Fruit fly (Drosophila melanogaster) whole organism, prepupa: ENCODE measurements around the gene Xrcc2.

Experiments used
- CG10631 ChIP-seq: fragments of 200-800 bp; sonication (Bioruptor generic); optimal IDR thresholded peaks from 2 replicates; lab custom pipeline; 2016; ENCODE audit warnings: missing biosample characterization, missing genetic modification characterization
- CG10669 ChIP-seq: fragments of 200-800 bp; sonication (Bioruptor generic); optimal IDR thresholded peaks from 3 replicates; lab custom pipeline; 2018; ENCODE audit warnings: missing biosample characterization, mild to moderate bottlenecking, missing genetic modification characterization, moderate library complexity
- CG11294 ChIP-seq: fragments of 200-800 bp; sonication (Bioruptor generic); IDR thresholded peaks from 2 replicates; pipeline ENCODE4 v1.3.6; 2022; ENCODE audit warnings: missing biosample characterization, missing genetic modification characterization
- CG11762 ChIP-seq: fragments of 200-800 bp; sonication (Bioruptor generic); optimal IDR thresholded peaks from 3 replicates; lab custom pipeline; 2016; ENCODE audit warnings: missing biosample characterization, missing genetic modification characterization; ENCODE audit not compliant: insufficient read depth
- CG15336 ChIP-seq: fragments of 200-800 bp; sonication (Bioruptor generic); IDR thresholded peaks from 2 replicates; pipeline ENCODE4 v1.3.6; 2022; ENCODE audit warnings: missing biosample characterization, missing genetic modification characterization
- CG3032 ChIP-seq: fragments of 200-800 bp; optimal IDR thresholded peaks from 2 replicates; lab custom pipeline; 2019; ENCODE audit warnings: missing biosample characterization, mild to moderate bottlenecking, missing genetic modification characterization, moderate library complexity
- CG31627 ChIP-seq: fragments of 200-800 bp; sonication (Bioruptor generic); optimal IDR thresholded peaks from 3 replicates; lab custom pipeline; 2016; ENCODE audit warnings: missing biosample characterization, missing genetic modification characterization
- CG32006 ChIP-seq: fragments of 200-800 bp; sonication (Bioruptor generic); optimal IDR thresholded peaks from 3 replicates; lab custom pipeline; 2017; ENCODE audit warnings: missing biosample characterization, mild to moderate bottlenecking, missing genetic modification characterization
- CG34406 ChIP-seq: fragments of 200-800 bp; sonication (Bioruptor generic); optimal IDR thresholded peaks from 3 replicates; lab custom pipeline; 2016; ENCODE audit warnings: missing biosample characterization, missing genetic modification characterization
- CG3919 ChIP-seq: fragments of 200-800 bp; sonication (Bioruptor generic); optimal IDR thresholded peaks from 3 replicates; lab custom pipeline; 2016; ENCODE audit warnings: missing biosample characterization, missing genetic modification characterization
- CG6163 ChIP-seq: fragments of 200-800 bp; sonication (Bioruptor generic); IDR thresholded peaks from 3 replicates; pipeline ENCODE4 v1.3.6; 2022; ENCODE audit warnings: missing biosample characterization, missing genetic modification characterization
- CG6792 ChIP-seq: fragments of 200-800 bp; sonication (Bioruptor generic); optimal IDR thresholded peaks from 3 replicates; lab custom pipeline; 2016; ENCODE audit warnings: missing biosample characterization, missing genetic modification characterization
- CG6808 ChIP-seq: fragments of 200-800 bp; sonication (Bioruptor generic); optimal IDR thresholded peaks from 3 replicates; lab custom pipeline; 2017; ENCODE audit warnings: missing biosample characterization, missing genetic modification characterization, mild to moderate bottlenecking, moderate library complexity, missing genetic modification reagents
- CG6854 ChIP-seq: fragments of 200-800 bp; sonication (Bioruptor generic); optimal IDR thresholded peaks from 2 replicates; lab custom pipeline; 2017; ENCODE audit warnings: missing biosample characterization, mild to moderate bottlenecking, missing genetic modification characterization
- CG7368 ChIP-seq: fragments of 200-800 bp; sonication (Bioruptor generic); optimal IDR thresholded peaks from 3 replicates; lab custom pipeline; 2016; ENCODE audit warnings: missing biosample characterization, missing genetic modification characterization
- CG8119 ChIP-seq: fragments of 200-800 bp; sonication (Bioruptor generic); IDR thresholded peaks from 3 replicates; pipeline ENCODE4 v1.3.6; 2022; ENCODE audit warnings: missing biosample characterization, missing genetic modification characterization
- CG8632 ChIP-seq: fragments of 200-800 bp; sonication (Bioruptor generic); optimal IDR thresholded peaks from 3 replicates; lab custom pipeline; 2016; ENCODE audit warnings: missing biosample characterization, missing genetic modification characterization
- CG9139 ChIP-seq: fragments of 200-800 bp; sonication (Bioruptor generic); optimal IDR thresholded peaks from 3 replicates; lab custom pipeline; 2017; ENCODE audit warnings: missing biosample characterization, mild to moderate bottlenecking, missing genetic modification characterization
- Eip75B ChIP-seq: fragments of 200-800 bp; sonication (Bioruptor generic); optimal IDR thresholded peaks from 3 replicates; lab custom pipeline; 2016; ENCODE audit warnings: missing biosample characterization, missing genetic modification characterization
- Eip78C ChIP-seq: fragments of 200-800 bp; sonication (Bioruptor generic); peaks from one replicate; lab custom pipeline; 2016; ENCODE audit warnings: missing biosample characterization, missing genetic modification characterization
- Eip93F ChIP-seq: fragments of 200-800 bp; sonication (Bioruptor generic); optimal IDR thresholded peaks from 2 replicates; lab custom pipeline; 2016; ENCODE audit warnings: missing biosample characterization, mild to moderate bottlenecking, missing genetic modification characterization
- Ets21C ChIP-seq: fragments of 200-800 bp; sonication (Bioruptor generic); optimal IDR thresholded peaks from 3 replicates; lab custom pipeline; 2016; ENCODE audit warnings: missing biosample characterization, missing genetic modification characterization
- Ets96B ChIP-seq: fragments of 200-800 bp; optimal IDR thresholded peaks from 2 replicates; lab custom pipeline; 2019; ENCODE audit warnings: missing biosample characterization, mild to moderate bottlenecking, missing genetic modification characterization, moderate library complexity
- Gug ChIP-seq: fragments of 200-800 bp; sonication (Bioruptor generic); IDR thresholded peaks from 2 replicates; pipeline ENCODE4 v1.3.6; 2022; ENCODE audit warnings: missing biosample characterization, missing genetic modification characterization
- Hr38 ChIP-seq: sonication (Bioruptor generic); optimal IDR thresholded peaks from 2 replicates; lab custom pipeline; 2016; ENCODE audit warnings: missing biosample characterization, missing genetic modification characterization
- Hr4 ChIP-seq: fragments of 200-800 bp; sonication (Bioruptor generic); optimal IDR thresholded peaks from 3 replicates; lab custom pipeline; 2016; ENCODE audit warnings: missing biosample characterization, missing genetic modification characterization
- Lpt ChIP-seq: fragments of 200-800 bp; sonication (Bioruptor generic); optimal IDR thresholded peaks from 3 replicates; lab custom pipeline; 2016; ENCODE audit warnings: missing biosample characterization, missing genetic modification characterization
- OdsH ChIP-seq: fragments of 200-800 bp; sonication (Bioruptor generic); optimal IDR thresholded peaks from 3 replicates; lab custom pipeline; 2016; ENCODE audit warnings: missing biosample characterization, missing genetic modification characterization
- Smox ChIP-seq: fragments of 200-800 bp; sonication (Bioruptor generic); optimal IDR thresholded peaks from 3 replicates; lab custom pipeline; 2016; ENCODE audit warnings: missing biosample characterization, missing genetic modification characterization
- Sox14 ChIP-seq: fragments of 200-800 bp; sonication (Bioruptor generic); optimal IDR thresholded peaks from 3 replicates; lab custom pipeline; 2016; ENCODE audit warnings: missing biosample characterization, missing genetic modification characterization
- Sox15 ChIP-seq: fragments of 200-800 bp; sonication (Bioruptor generic); optimal IDR thresholded peaks from 3 replicates; lab custom pipeline; 2016; ENCODE audit warnings: missing biosample characterization, missing genetic modification characterization
- achi ChIP-seq: fragments of 200-800 bp; sonication (Bioruptor generic); optimal IDR thresholded peaks from 3 replicates; lab custom pipeline; 2016; ENCODE audit warnings: missing biosample characterization, missing genetic modification characterization
- dac ChIP-seq: fragments of 200-800 bp; sonication (Bioruptor generic); optimal IDR thresholded peaks from 2 replicates; lab custom pipeline; 2017; ENCODE audit warnings: missing biosample characterization, mild to moderate bottlenecking, missing genetic modification characterization
- dsx ChIP-seq: fragments of 200-800 bp; optimal IDR thresholded peaks from 3 replicates; lab custom pipeline; 2019; ENCODE audit warnings: missing biosample characterization, mild to moderate bottlenecking, missing genetic modification characterization, moderate library complexity; ENCODE audit not compliant: poor library complexity, severe bottlenecking
- eg ChIP-seq: fragments of 200-800 bp; sonication (Bioruptor generic); IDR thresholded peaks from 3 replicates; pipeline ENCODE4 v1.3.6; 2022; ENCODE audit warnings: missing biosample characterization, missing genetic modification characterization
- esn ChIP-seq: fragments of 200-800 bp; sonication (Bioruptor generic); optimal IDR thresholded peaks from 2 replicates; lab custom pipeline; 2016; ENCODE audit warnings: missing biosample characterization, mild to moderate bottlenecking, missing genetic modification characterization, moderate library complexity
- lz ChIP-seq: fragments of 200-800 bp; sonication (Bioruptor generic); optimal IDR thresholded peaks from 3 replicates; lab custom pipeline; 2016; ENCODE audit warnings: missing biosample characterization, missing genetic modification characterization
- net ChIP-seq: fragments of 200-800 bp; sonication (Bioruptor generic); optimal IDR thresholded peaks from 3 replicates; lab custom pipeline; 2016; ENCODE audit warnings: missing biosample characterization, missing genetic modification characterization
- pdm3 ChIP-seq: fragments of 200-800 bp; sonication (Bioruptor generic); optimal IDR thresholded peaks from 3 replicates; lab custom pipeline; 2016; ENCODE audit warnings: missing biosample characterization, missing genetic modification characterization
- salr ChIP-seq, 2 experiments: fragments of 200-800 bp; sonication (Bioruptor generic); optimal IDR thresholded peaks; 3 replicates each; lab custom pipeline; 2016 to 2018; ENCODE audit warnings: missing biosample characterization in 2 of 2, missing genetic modification characterization in 2 of 2, mild to moderate bottlenecking in 1 of 2
- spab ChIP-seq: fragments of 200-800 bp; sonication (Bioruptor generic); optimal IDR thresholded peaks from 2 replicates; lab custom pipeline; 2017; ENCODE audit warnings: missing biosample characterization, mild to moderate bottlenecking, missing genetic modification characterization, missing genetic modification reagents
- ss ChIP-seq, 2 experiments: fragments of 200-800 bp; sonication (Bioruptor generic); optimal IDR thresholded peaks; 2 replicates in 1 of 2; 3 replicates in 1 of 2; lab custom pipeline; 2017 to 2018; ENCODE audit warnings: mild to moderate bottlenecking in 2 of 2, missing biosample characterization in 2 of 2, missing genetic modification characterization in 2 of 2, moderate library complexity in 1 of 2
- svp ChIP-seq: fragments of 200-800 bp; sonication (Bioruptor generic); peaks from one replicate; lab custom pipeline; 2016; ENCODE audit warnings: missing biosample characterization, missing genetic modification characterization
- topi ChIP-seq: fragments of 200-800 bp; sonication (Bioruptor generic); optimal IDR thresholded peaks from 3 replicates; lab custom pipeline; 2016; ENCODE audit warnings: missing biosample characterization, missing genetic modification characterization
- vri ChIP-seq: fragments of 200-800 bp; sonication (Bioruptor generic); optimal IDR thresholded peaks from 3 replicates; lab custom pipeline; 2016; ENCODE audit warnings: missing biosample characterization, mild to moderate bottlenecking, missing genetic modification characterization

The Xrcc2 gene

DNA sequence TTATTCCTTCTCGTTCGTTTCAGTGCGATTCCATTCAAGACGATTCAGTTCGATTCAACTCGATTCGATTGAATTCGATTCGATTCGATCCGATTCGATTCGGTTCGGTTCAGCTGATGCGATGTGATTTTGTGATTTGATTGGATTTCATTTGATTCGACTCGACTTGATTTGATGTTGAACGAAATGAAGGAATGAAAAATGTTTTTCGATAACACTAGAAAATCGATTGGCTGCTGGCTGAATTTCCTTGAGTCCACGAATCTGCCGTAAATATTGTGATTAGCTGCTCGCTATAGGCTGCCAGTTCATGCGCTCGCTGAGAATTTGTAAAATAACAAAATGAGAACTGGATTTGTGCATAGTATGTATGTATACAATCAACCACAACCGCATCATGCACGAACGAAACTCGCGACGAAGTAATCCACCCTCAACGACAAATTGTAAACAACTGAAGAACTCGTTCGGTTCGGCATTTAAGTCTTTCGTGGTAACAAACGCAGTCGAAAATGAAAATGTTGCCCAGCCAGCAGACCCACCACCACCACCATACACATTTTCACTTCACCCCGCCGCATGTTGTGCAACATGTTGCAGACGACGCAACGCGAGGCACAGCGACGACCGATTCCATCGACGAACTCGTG, 5.1 kb downstream of the Xrcc2 start, which contains the start of gene Wnt5:
Gene Wnt5, minus strand, starts transcription at position 458 of the 650 bp plus-strand sequence.
- TF ChIP-seq dsx (GFP tag; lab: Kevin White, UChicago) = peak; percentile 42
- TF ChIP-seq CG8119 (GFP tag; lab: Robert Waterston, UW) = peak; percentile 43; the same call in 1 of the 3 replicates
- TF ChIP-seq ss (GFP tag; optimal IDR thresholded peaks at IDR 0.05; lab: Kevin White, UChicago) = peak in 1 of 2 experiments; percentile 51
- TF ChIP-seq CG32006 (GFP tag; lab: Kevin White, UChicago) = no peak
- no peak for TF ChIP-seq Ets21C (GFP tag; lab: Kevin White, UChicago)
- TF ChIP-seq Lpt = peak; percentile 23
- peak; percentile 57 for TF ChIP-seq Eip78C (GFP tag; lab: Kevin White, UChicago)
- TF ChIP-seq CG6854 (GFP tag; lab: Kevin White, UChicago) = peak; percentile 11
- TF ChIP-seq CG6808 (GFP tag; lab: Kevin White, UChicago) = no peak

DNA sequence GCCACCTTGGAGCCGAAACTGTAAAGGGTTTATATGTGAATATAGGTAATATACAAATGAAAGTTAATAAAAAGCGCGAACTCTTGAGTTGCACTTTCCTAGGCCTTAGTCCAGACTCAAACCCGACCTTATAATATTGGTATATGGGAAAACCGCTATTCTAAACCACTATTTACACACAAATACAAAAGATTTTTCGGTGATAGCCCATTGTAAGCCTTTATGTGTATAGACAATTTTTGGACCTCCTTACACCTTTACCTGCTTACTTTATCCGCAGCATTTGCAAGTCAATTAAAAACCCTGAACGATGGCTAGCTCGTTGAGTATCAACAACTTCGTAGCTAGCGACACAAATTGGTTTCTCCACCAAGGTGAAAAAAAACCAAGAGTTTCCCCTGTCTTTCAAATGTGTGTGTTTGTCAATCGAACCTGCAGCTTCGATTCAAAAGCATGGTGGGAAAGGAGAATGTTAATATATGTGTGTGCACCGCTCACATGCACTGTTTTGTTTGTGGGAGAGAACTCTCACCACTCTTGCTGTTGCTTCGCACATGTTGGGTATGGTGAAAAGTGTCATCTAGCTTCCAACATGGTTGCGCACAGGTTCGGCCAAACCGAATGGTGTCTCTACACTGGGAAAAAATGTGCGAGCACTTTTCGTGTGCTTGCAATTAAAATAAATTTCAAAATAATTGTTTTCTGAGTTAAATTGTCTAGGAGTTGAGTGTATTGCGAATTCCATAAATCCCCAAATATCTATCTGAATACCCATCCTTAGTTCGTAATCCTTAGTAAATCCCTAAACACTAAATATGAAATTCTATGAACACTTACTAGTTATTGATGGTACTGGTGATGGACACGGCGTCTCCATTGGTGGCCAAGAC, 7.0 kb downstream of the Xrcc2 start:
- TF ChIP-seq Ets21C (GFP tag; lab: Kevin White, UChicago) (peak; percentile 42), topi (GFP tag; lab: Kevin White, UChicago) (peak; percentile 80), esn (peak; percentile 72), CG6854 (GFP tag; lab: Kevin White, UChicago) (no peak), CG31627 (GFP tag; lab: Kevin White, UChicago) (peak; percentile 55), CG11762 (peak; percentile 67), dac (GFP tag; lab: Kevin White, UChicago) (peak; percentile 66), CG8632 (GFP tag; lab: Kevin White, UChicago) (peak; percentile 61), Gug (GFP tag; lab: Robert Waterston, UW) (peak; percentile 79), CG6163 (GFP tag; lab: Robert Waterston, UW) (peak; percentile 91), Hr38 (GFP tag; lab: Kevin White, UChicago) (no peak), Sox15 (GFP tag; lab: Kevin White, UChicago) (peak; percentile 22), svp (GFP tag; lab: Kevin White, UChicago) (no peak), Sox14 (GFP tag; lab: Kevin White, UChicago) (peak; percentile 64), OdsH (peak; percentile 71), CG3032 (peak; percentile 42), Smox (peak; percentile 67), dsx (GFP tag; lab: Kevin White, UChicago) (peak; percentile 47), CG9139 (no peak), Eip93F (GFP tag; lab: Kevin White, UChicago) (peak; percentile 11), CG6792 (peak; percentile 61), ss (GFP tag; optimal IDR thresholded peaks at IDR 0.05; lab: Kevin White, UChicago) (peak in 1 of 2 experiments; percentile 1), vri (GFP tag; lab: Kevin White, UChicago) (peak; percentile 54), CG8119 (GFP tag; lab: Robert Waterston, UW) (peak; percentile 84), CG34406 (peak; percentile 68), CG7368 (GFP tag; lab: Kevin White, UChicago) (peak; percentile 69), Hr4 (GFP tag; lab: Kevin White, UChicago) (peak; percentile 67), CG3919 (peak; percentile 82), pdm3 (GFP tag; lab: Kevin White, UChicago) (peak; percentile 74), eg (GFP tag; lab: Robert Waterston, UW) (peak; percentile 90), salr (GFP tag; optimal IDR thresholded peaks at IDR 0.05; lab: Kevin White, UChicago) (peak; percentile 3 to 60), CG11294 (peak; percentile 56; the same call in 1 of the 2 replicates), Lpt (peak; percentile 27), achi (GFP tag; lab: Kevin White, UChicago) (peak; percentile 67), CG15336 (GFP tag; lab: Robert Waterston, UW) (peak; percentile 90), net (GFP tag; lab: Kevin White, UChicago) (peak; percentile 82), spab (GFP tag; lab: Kevin White, UChicago) (peak; percentile 52), Ets96B (peak; percentile 57), Eip75B (GFP tag; lab: Kevin White, UChicago) (peak; percentile 70), CG10669 (peak; percentile 73), CG10631 (GFP tag; lab: Kevin White, UChicago) (peak; percentile 72), lz (GFP tag; lab: Kevin White, UChicago) (peak; percentile 71)
